Worm (Caenorhabditis elegans) whole organism, L4 larva: ENCODE data around the gene cat-4.

Experiments used
- D1046.2 ChIP-seq: fragments of 200-800 bp; sonication (Bioruptor generic); IDR thresholded peaks from 2 replicates; pipeline ENCODE4 v1.3.6; 2022; ENCODE audit warnings: missing genetic modification characterization, missing compliant biosample characterization
- F37D6.2 ChIP-seq: sonication (generic microtip); optimal IDR thresholded peaks from 2 replicates; lab custom pipeline; 2016; ENCODE audit warnings: mild to moderate bottlenecking, missing genetic modification characterization, missing compliant biosample characterization
- F44E2.7 ChIP-seq: fragments of 200-800 bp; sonication (Bioruptor generic); IDR thresholded peaks from 2 replicates; pipeline ENCODE4 v2.1.2; 2022; ENCODE audit warnings: missing genetic modification characterization, missing compliant biosample characterization
- R02D3.7 ChIP-seq: fragments of 150-350 bp; sonication (generic microtip); optimal IDR thresholded peaks from 3 replicates; lab custom pipeline; 2014; ENCODE audit warnings: missing biosample characterization, missing genetic modification characterization
- T20F7.1 ChIP-seq: fragments of 200-800 bp; sonication (Bioruptor generic); optimal IDR thresholded peaks from 2 replicates; lab custom pipeline; 2018; ENCODE audit warnings: mild to moderate bottlenecking, missing genetic modification characterization, missing compliant biosample characterization
- Y105C5A.15 ChIP-seq: fragments of 200-800 bp; sonication (Bioruptor generic); IDR thresholded peaks from 2 replicates; pipeline ENCODE4 v1.3.6; 2022; ENCODE audit warnings: missing genetic modification characterization, missing compliant biosample characterization
- Y48G9A.11 ChIP-seq: fragments of 200-800 bp; sonication (Bioruptor generic); IDR thresholded peaks from 2 replicates; pipeline ENCODE4 v1.3.6; 2022; ENCODE audit warnings: missing genetic modification reagents, missing genetic modification characterization, missing compliant biosample characterization
- Y5F2A.4 ChIP-seq: fragments of 200-800 bp; sonication (Bioruptor generic); optimal IDR thresholded peaks from 2 replicates; lab custom pipeline; 2018; ENCODE audit warnings: mild to moderate bottlenecking, missing genetic modification characterization, missing compliant biosample characterization
- ZK337.2 ChIP-seq: fragments of 200-800 bp; sonication (Bioruptor generic); IDR thresholded peaks from 2 replicates; pipeline ENCODE4 v1.3.6; 2022; ENCODE audit warnings: missing genetic modification reagents, missing genetic modification characterization, missing compliant biosample characterization
- aha-1 ChIP-seq: fragments of 150-350 bp; peaks from one replicate; lab custom pipeline; 2014; ENCODE audit warnings: missing biosample characterization, missing genetic modification characterization
- arid-1 ChIP-seq: fragments of 200-800 bp; sonication (Bioruptor generic); conservative IDR thresholded peaks from 2 replicates; pipeline ENCODE4 v1.3.6; 2022; ENCODE audit warnings: missing genetic modification reagents, missing genetic modification characterization, missing compliant biosample characterization
- attf-4 ChIP-seq: sonication (generic microtip); optimal IDR thresholded peaks from 3 replicates; lab custom pipeline; 2017; ENCODE audit warnings: missing biosample characterization, missing genetic modification characterization
- ceh-82 ChIP-seq: sonication (generic microtip); optimal IDR thresholded peaks from 2 replicates; lab custom pipeline; 2017; ENCODE audit warnings: missing biosample characterization, missing genetic modification characterization
- ctbp-1 ChIP-seq: fragments of 200-800 bp; sonication (Bioruptor generic); IDR thresholded peaks from 2 replicates; pipeline ENCODE4 v1.3.6; 2022; ENCODE audit warnings: missing genetic modification reagents, missing genetic modification characterization, missing compliant biosample characterization
- daf-12 ChIP-seq: fragments of 150-350 bp; optimal IDR thresholded peaks from 2 replicates; lab custom pipeline; 2014; ENCODE audit warnings: missing biosample characterization, missing genetic modification reagents, missing genetic modification characterization
- daf-8 ChIP-seq: fragments of 200-800 bp; sonication (Bioruptor generic); IDR thresholded peaks from 2 replicates; pipeline ENCODE4 v1.3.6; 2022; ENCODE audit warnings: missing genetic modification characterization, missing compliant biosample characterization
- dmd-6 ChIP-seq: fragments of 200-800 bp; sonication (Bioruptor generic); IDR thresholded peaks from 2 replicates; pipeline ENCODE4 v1.3.6; 2022; ENCODE audit warnings: missing genetic modification reagents, missing genetic modification characterization, missing compliant biosample characterization
- dmd-9 ChIP-seq: fragments of 200-800 bp; sonication (Bioruptor generic); IDR thresholded peaks from 2 replicates; pipeline ENCODE4 v1.3.6; 2022; ENCODE audit warnings: missing genetic modification reagents, missing genetic modification characterization, missing compliant biosample characterization
- fkh-10 ChIP-seq: fragments of 150-350 bp; optimal IDR thresholded peaks from 2 replicates; lab custom pipeline; 2014; ENCODE audit warnings: missing biosample characterization, missing genetic modification reagents, missing genetic modification characterization
- hmg-1.1 ChIP-seq: fragments of 200-800 bp; sonication (Bioruptor generic); IDR thresholded peaks from 2 replicates; pipeline ENCODE4 v1.3.6; 2022; ENCODE audit warnings: missing genetic modification reagents, missing genetic modification characterization, missing compliant biosample characterization
- lin-1 ChIP-seq: fragments of 200-800 bp; sonication (Bioruptor generic); IDR thresholded peaks from 2 replicates; pipeline ENCODE4 v1.3.6; 2022; ENCODE audit warnings: missing genetic modification reagents, missing genetic modification characterization, missing compliant biosample characterization
- lin-13 ChIP-seq: fragments of 150-350 bp; optimal IDR thresholded peaks from 2 replicates; lab custom pipeline; 2014; ENCODE audit warnings: missing biosample characterization, missing genetic modification reagents, missing genetic modification characterization
- lin-38 ChIP-seq: fragments of 200-800 bp; sonication (Bioruptor generic); IDR thresholded peaks from 2 replicates; pipeline ENCODE4 v1.3.6; 2022; ENCODE audit warnings: missing genetic modification reagents, missing genetic modification characterization, missing compliant biosample characterization
- mdl-1 ChIP-seq, 2 experiments: fragments of 150-350 bp in 1 of 2; sonication (generic microtip) in 1 of 2; optimal IDR thresholded peaks; 2 replicates each; lab custom pipeline; 2014 to 2017; ENCODE audit warnings: missing biosample characterization in 2 of 2, missing genetic modification characterization in 2 of 2
- mdt-29 ChIP-seq: fragments of 200-800 bp; sonication (Bioruptor generic); IDR thresholded peaks from 2 replicates; pipeline ENCODE4 v1.3.6; 2022; ENCODE audit warnings: missing genetic modification reagents, missing genetic modification characterization, missing compliant biosample characterization
- mep-1 ChIP-seq: fragments of 150-350 bp; sonication (generic microtip); optimal IDR thresholded peaks from 3 replicates; lab custom pipeline; 2014; ENCODE audit warnings: missing biosample characterization, missing genetic modification characterization
- mxl-2 ChIP-seq: fragments of 200-800 bp; sonication (Bioruptor generic); conservative IDR thresholded peaks from 2 replicates; pipeline ENCODE4 v1.3.6; 2022; ENCODE audit warnings: missing genetic modification reagents, missing genetic modification characterization, missing compliant biosample characterization
- nhr-237 ChIP-seq: sonication (generic microtip); optimal IDR thresholded peaks from 2 replicates; lab custom pipeline; 2017; ENCODE audit warnings: missing biosample characterization, missing genetic modification characterization
- nhr-25 ChIP-seq: sonication (generic microtip); optimal IDR thresholded peaks from 2 replicates; lab custom pipeline; 2017; ENCODE audit warnings: missing genetic modification characterization, mild to moderate bottlenecking, missing compliant biosample characterization, antibody characterized with exemption, moderate library complexity, borderline replicate concordance; ENCODE audit not compliant: insufficient read depth
- nhr-28 ChIP-seq: fragments of 150-350 bp; optimal IDR thresholded peaks from 2 replicates; lab custom pipeline; 2014; ENCODE audit warnings: missing biosample characterization, missing genetic modification characterization
- nhr-42 ChIP-seq: fragments of 200-800 bp; sonication (Bioruptor generic); IDR thresholded peaks from 2 replicates; pipeline ENCODE4 v1.3.6; 2022; ENCODE audit warnings: missing genetic modification characterization, missing compliant biosample characterization
- nhr-76 ChIP-seq: fragments of 150-350 bp; optimal IDR thresholded peaks from 2 replicates; lab custom pipeline; 2014; ENCODE audit warnings: missing biosample characterization, missing genetic modification characterization
- rbr-2 ChIP-seq: sonication (generic microtip); optimal IDR thresholded peaks from 2 replicates; lab custom pipeline; 2016; ENCODE audit warnings: missing genotype, missing genetic modification characterization, missing compliant biosample characterization
- snpc-4 ChIP-seq: fragments of 150-350 bp; optimal IDR thresholded peaks from 2 replicates; lab custom pipeline; 2014; ENCODE audit warnings: missing biosample characterization, missing genetic modification characterization
- spr-3 ChIP-seq: fragments of 200-800 bp; sonication (Bioruptor generic); optimal IDR thresholded peaks from 2 replicates; lab custom pipeline; 2018; ENCODE audit warnings: mild to moderate bottlenecking, missing genetic modification characterization, missing compliant biosample characterization
- tra-1 ChIP-seq: fragments of 200-800 bp; sonication (Bioruptor generic); IDR thresholded peaks from 2 replicates; pipeline ENCODE4 v1.3.6; 2022; ENCODE audit warnings: missing genetic modification reagents, missing genetic modification characterization, missing compliant biosample characterization
- unc-130 ChIP-seq: sonication (generic microtip); optimal IDR thresholded peaks from 2 replicates; lab custom pipeline; 2016; ENCODE audit warnings: missing genetic modification reagents, missing genetic modification characterization, missing compliant biosample characterization
- unc-62 ChIP-seq, 3 experiments: fragments of 150-350 bp in 1 of 3; sonication (generic microtip); optimal IDR thresholded peaks in 2 of 3; peaks in 1 of 3; 1 replicate in 1 of 3; 2 replicates in 2 of 3; lab custom pipeline; 2014 to 2017; ENCODE audit warnings: missing biosample characterization in 3 of 3, missing genetic modification characterization in 3 of 3, missing genetic modification reagents in 3 of 3, missing genotype in 1 of 3
- vab-7 ChIP-seq: fragments of 200-800 bp; sonication (Bioruptor generic); IDR thresholded peaks from 2 replicates; pipeline ENCODE4 v1.3.6; 2022; ENCODE audit warnings: missing genetic modification reagents, missing genetic modification characterization, missing compliant biosample characterization
- zip-11 ChIP-seq: fragments of 200-800 bp; sonication (Bioruptor generic); IDR thresholded peaks from 2 replicates; pipeline ENCODE4 v1.3.6; 2022; ENCODE audit warnings: missing genetic modification characterization, missing compliant biosample characterization

The cat-4 gene

ce11 chrV:10525902-10526301 is 38.8 kb upstream of the cat-4 start, which contains the start of the genes C35A5.8 and hda-11 (continued):
- TF ChIP-seq aha-1 (tag; lab: Kevin White, UChicago) = peak; percentile 42
- TF ChIP-seq snpc-4 (tag; lab: Kevin White, UChicago) = no peak
- TF ChIP-seq F37D6.2 = no peak
- TF ChIP-seq mdt-29 = no peak
- peak; percentile 4 for TF ChIP-seq nhr-25 (tag; lab: Kevin White, UChicago)
- TF ChIP-seq Y5F2A.4 = no peak
- TF ChIP-seq F44E2.7 (GFP tag; lab: Robert Waterston, UW) = no peak
- no peak for TF ChIP-seq nhr-237 (tag; lab: Kevin White, UChicago)
- no peak for TF ChIP-seq mep-1 (tag; lab: Kevin White, UChicago)
- peak; percentile 63 for TF ChIP-seq lin-38 (GFP tag; lab: Robert Waterston, UW)
- TF ChIP-seq arid-1 (GFP tag; lab: Robert Waterston, UW) = no peak
- TF ChIP-seq ZK337.2 (GFP tag; lab: Robert Waterston, UW) = peak; percentile 89
- peak in 1 of 2 experiments; percentile 92 for TF ChIP-seq unc-62 (GFP tag; optimal IDR thresholded peaks at IDR 0.05 in 1 of 2; lab: Kevin White, UChicago)
- TF ChIP-seq unc-62 (tag; optimal IDR thresholded peaks at IDR 0.05; lab: Kevin White, UChicago) = no peak
- peak; percentile 74 for TF ChIP-seq unc-130
- TF ChIP-seq nhr-28 (tag; lab: Kevin White, UChicago) = no peak
- TF ChIP-seq Y105C5A.15 = no peak
- no peak for TF ChIP-seq nhr-42 (GFP tag; lab: Robert Waterston, UW)
- TF ChIP-seq T20F7.1 (GFP tag; lab: Kevin White, UChicago) = no peak
- 0 out of 2 replicates have a peak, but pooled peaks have one; percentile 27 for TF ChIP-seq mxl-2 (GFP tag; lab: Robert Waterston, UW)
- no peak for TF ChIP-seq vab-7
- TF ChIP-seq lin-13 (GFP tag; lab: Kevin White, UChicago) = no peak
- TF ChIP-seq zip-11 (GFP tag; lab: Robert Waterston, UW) = no peak
- TF ChIP-seq spr-3 = no peak
- TF ChIP-seq daf-8 (GFP tag; lab: Robert Waterston, UW) = no peak
- TF ChIP-seq attf-4 (tag; lab: Kevin White, UChicago) = no peak
- TF ChIP-seq ctbp-1 (GFP tag; lab: Robert Waterston, UW) = no peak
- TF ChIP-seq tra-1 (GFP tag; lab: Robert Waterston, UW) = 0 out of 2 replicates have a peak, but pooled peaks have one; percentile 50
- no peak for TF ChIP-seq nhr-76
- TF ChIP-seq hmg-1.1 (GFP tag; lab: Robert Waterston, UW) = peak; percentile 44; the same call in 1 of the 2 replicates
- 0 out of 2 replicates have a peak, but pooled peaks have one; percentile 68 for TF ChIP-seq D1046.2 (GFP tag; lab: Robert Waterston, UW)
- no peak for TF ChIP-seq ceh-82
- peak; percentile 61 for TF ChIP-seq dmd-6 (GFP tag; lab: Robert Waterston, UW)
- TF ChIP-seq Y48G9A.11 (GFP tag; lab: Robert Waterston, UW) = peak; percentile 48
- TF ChIP-seq daf-12 (tag; lab: Kevin White, UChicago) = no peak
- TF ChIP-seq mdl-1 (tag; optimal IDR thresholded peaks at IDR 0.05; lab: Kevin White, UChicago) = no peak
- no peak for TF ChIP-seq lin-1
- peak; percentile 48 for TF ChIP-seq rbr-2 (tag; lab: Kevin White, UChicago)
- TF ChIP-seq R02D3.7 (tag; lab: Kevin White, UChicago) = no peak
- peak; percentile 89; the same call in 1 of the 2 replicates for TF ChIP-seq dmd-9 (GFP tag; lab: Robert Waterston, UW)

- no peak for TF ChIP-seq fkh-10 (GFP tag; lab: Kevin White, UChicago)
- TF ChIP-seq, all 104 proteins: peak for 0
These were observed 36.2 kb upstream of the cat-4 start, which contains the start of gene F25D1.3 for ce11 chrV:10528500-10528899. F25D1.3 (plus strand) TSS chrV:10528724.
